Worm (Caenorhabditis elegans) whole organism, L3 larva: Measurements from ENCODE around the gene abcf-3.

Experiments used
- elt-2 ChIP-seq: sonication (generic microtip); optimal IDR thresholded peaks from 2 replicates; lab custom pipeline; 2016; ENCODE audit warnings: missing genetic modification reagents, mild to moderate bottlenecking, missing genetic modification characterization, missing compliant biosample characterization
- fos-1 ChIP-seq: fragments of 150-350 bp; optimal IDR thresholded peaks from 2 replicates; lab custom pipeline; 2014; ENCODE audit warnings: missing biosample characterization, missing genetic modification characterization
- nhr-237 ChIP-seq: fragments of 150-350 bp; optimal IDR thresholded peaks from 2 replicates; lab custom pipeline; 2014; ENCODE audit warnings: missing biosample characterization, missing genetic modification characterization
- nhr-25 ChIP-seq: sonication (generic microtip); optimal IDR thresholded peaks from 2 replicates; lab custom pipeline; 2017; ENCODE audit warnings: missing biosample characterization, missing genetic modification characterization
- pqm-1 ChIP-seq: fragments of 150-350 bp; optimal IDR thresholded peaks from 2 replicates; lab custom pipeline; 2017; ENCODE audit warnings: missing biosample characterization, missing genetic modification characterization, inconsistent platforms
- skn-1 ChIP-seq: fragments of 150-350 bp; optimal IDR thresholded peaks from 2 replicates; lab custom pipeline; 2014; ENCODE audit warnings: missing biosample characterization, missing genetic modification characterization
- unc-62 ChIP-seq: fragments of 150-350 bp; sonication (generic microtip); optimal IDR thresholded peaks from 4 replicates; lab custom pipeline; 2014; ENCODE audit warnings: missing biosample characterization, missing genetic modification reagents, missing genetic modification characterization

DNA sequence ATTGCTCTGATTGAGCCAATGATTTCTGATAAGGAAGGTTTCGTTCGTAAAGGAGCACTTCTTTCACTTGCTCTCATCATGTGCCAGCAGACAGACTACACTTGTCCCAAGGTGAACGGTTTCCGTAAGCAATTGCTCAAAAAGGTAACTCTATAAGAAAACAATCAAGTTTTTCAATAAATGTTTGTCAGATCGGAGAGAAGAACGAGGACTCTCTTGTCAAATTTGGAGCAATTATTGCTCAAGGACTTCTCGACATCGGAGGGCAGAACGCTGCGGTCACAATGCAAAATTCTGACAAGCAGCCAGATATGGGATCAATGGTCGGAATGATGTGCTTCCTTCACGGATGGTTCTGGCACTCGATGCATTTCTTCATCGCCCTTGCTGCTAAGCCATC, 28.1 kb downstream of the abcf-3 start:
- TF ChIP-seq elt-2 (tag; lab: Kevin White, UChicago): no peak
- TF ChIP-seq nhr-25 (tag; lab: Kevin White, UChicago): no peak
- TF ChIP-seq fos-1 (tag; lab: Kevin White, UChicago): no peak
- no peak for TF ChIP-seq unc-62 (GFP tag; lab: Kevin White, UChicago)
- no peak for TF ChIP-seq nhr-237 (tag; lab: Kevin White, UChicago)
- no peak for TF ChIP-seq pqm-1 (tag; lab: Kevin White, UChicago)
- TF ChIP-seq skn-1: no peak
